Fruit fly (Drosophila melanogaster) whole organism, prepupa: ENCODE data around the gene CG15506.

Experiments used
- Blimp-1 ChIP-seq: fragments of 200-800 bp; sonication (Bioruptor generic); optimal IDR thresholded peaks from 3 replicates; lab custom pipeline; 2017; ENCODE audit warnings: missing biosample characterization, missing genetic modification characterization, mild to moderate bottlenecking, moderate library complexity, missing genetic modification reagents
- CG15336 ChIP-seq: fragments of 200-800 bp; sonication (Bioruptor generic); IDR thresholded peaks from 2 replicates; pipeline ENCODE4 v1.3.6; 2022; ENCODE audit warnings: missing biosample characterization, missing genetic modification characterization
- Eip75B ChIP-seq: fragments of 200-800 bp; sonication (Bioruptor generic); optimal IDR thresholded peaks from 3 replicates; lab custom pipeline; 2016; ENCODE audit warnings: missing biosample characterization, missing genetic modification characterization
- OdsH ChIP-seq: fragments of 200-800 bp; sonication (Bioruptor generic); optimal IDR thresholded peaks from 3 replicates; lab custom pipeline; 2016; ENCODE audit warnings: missing biosample characterization, missing genetic modification characterization
- Smox ChIP-seq: fragments of 200-800 bp; sonication (Bioruptor generic); optimal IDR thresholded peaks from 3 replicates; lab custom pipeline; 2016; ENCODE audit warnings: missing biosample characterization, missing genetic modification characterization

dm6 chr3R:29714314-29714713 lies 4.1 kb upstream of the CG15506 start, which contains the start of gene Obp99d:
- TF ChIP-seq Eip75B (GFP tag; lab: Kevin White, UChicago) (no peak), CG15336 (GFP tag; lab: Robert Waterston, UW) (no peak), Smox (GFP tag; lab: Kevin White, UChicago) (no peak), OdsH (no peak), Blimp-1 (no peak)
